Worm (Caenorhabditis elegans): ENCODE data around the gene C28A5.6.

DNA sequence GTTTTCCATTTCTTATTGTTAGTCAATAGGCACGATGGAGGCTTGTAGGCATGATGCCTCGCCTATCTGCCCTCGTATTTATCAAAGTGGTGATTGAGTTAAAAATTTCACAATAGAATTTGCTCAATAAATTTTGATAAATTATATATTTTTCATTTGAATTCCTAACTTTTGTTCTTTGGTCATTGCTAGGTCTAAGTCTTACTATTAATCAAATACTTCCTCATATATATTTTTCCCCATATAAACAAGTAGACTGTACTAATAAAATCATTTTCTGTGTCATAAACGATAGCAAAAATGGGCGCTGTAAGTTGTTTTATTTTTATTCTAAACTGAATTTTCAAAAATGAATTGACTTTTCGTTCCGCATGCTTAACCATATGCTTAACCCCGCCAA, 44.8 kb downstream of the C28A5.6 start, which contains the start of gene pals-28:
- TF ChIP-seq F33H1.4 (GFP tag; IDR thresholded peaks at IDR 0.05) (no peak), Y95B8A.8 (GFP tag; IDR thresholded peaks at IDR 0.05) (no peak), madf-10 (tag; optimal IDR thresholded peaks at IDR 0.05) (no peak), ama-1 (optimal IDR thresholded peaks at IDR 0.05) (no peak), ama-1 (GFP tag; optimal IDR thresholded peaks at IDR 0.05) (no peak), bed-2 (GFP tag; IDR thresholded peaks at IDR 0.05) (no peak), unc-62 (GFP tag; optimal IDR thresholded peaks at IDR 0.05) (no peak), pha-4 (tag; optimal IDR thresholded peaks at IDR 0.05) (no peak), efl-1 (GFP tag; optimal IDR thresholded peaks at IDR 0.05) (no peak), F57C9.4 (tag; optimal IDR thresholded peaks at IDR 0.05) (no peak)
